Fruit fly (Drosophila melanogaster): Measurements from ENCODE around the gene CG11164.

dm6 chrX:13639998-13640691 lies 27.7 kb upstream of the CG11164 start:
- TF ChIP-seq CG8632 (GFP tag; optimal IDR thresholded peaks at IDR 0.05) (peak; percentile 98), OdsH (GFP tag; optimal IDR thresholded peaks at IDR 0.05) (peak; percentile 98), CG9139 (GFP tag; optimal IDR thresholded peaks at IDR 0.05) (peak; percentile 94), Gug (GFP tag; IDR thresholded peaks at IDR 0.05) (peak; percentile 97), CG3919 (GFP tag; optimal IDR thresholded peaks at IDR 0.05) (peak; percentile 99), CG11294 (GFP tag; IDR thresholded peaks at IDR 0.05) (peak; percentile 97), CG7368 (GFP tag; optimal IDR thresholded peaks at IDR 0.05) (peak; percentile 99), CG16779 (tag; optimal IDR thresholded peaks at IDR 0.05) (peak; percentile 97), dsx (GFP tag; optimal IDR thresholded peaks at IDR 0.05; ENCODE audit: poor library complexity, severe bottlenecking) (peak; percentile 96), CG6276 (GFP tag; optimal IDR thresholded peaks at IDR 0.05) (peak; percentile 99), Hr39 (GFP tag; optimal IDR thresholded peaks at IDR 0.05) (peak; percentile 95), CG34406 (GFP tag; optimal IDR thresholded peaks at IDR 0.05) (peak; percentile 98), topi (GFP tag; optimal IDR thresholded peaks at IDR 0.05) (peak; percentile 97), CG4318 (GFP tag; optimal IDR thresholded peaks at IDR 0.05) (peak; percentile 98)
